Fruit fly (Drosophila melanogaster) whole organism, prepupa: ENCODE measurements around the gene CG33791.

Source experiments
- CG15336 ChIP-seq: fragments of 200-800 bp; sonication (Bioruptor generic); IDR thresholded peaks from 2 replicates; pipeline ENCODE4 v1.3.6; 2022; ENCODE audit warnings: missing biosample characterization, missing genetic modification characterization
- CG6854 ChIP-seq: fragments of 200-800 bp; sonication (Bioruptor generic); optimal IDR thresholded peaks from 2 replicates; lab custom pipeline; 2017; ENCODE audit warnings: missing biosample characterization, mild to moderate bottlenecking, missing genetic modification characterization
- CG8632 ChIP-seq: fragments of 200-800 bp; sonication (Bioruptor generic); optimal IDR thresholded peaks from 3 replicates; lab custom pipeline; 2016; ENCODE audit warnings: missing biosample characterization, missing genetic modification characterization
- Eip78C ChIP-seq: fragments of 200-800 bp; sonication (Bioruptor generic); peaks from one replicate; lab custom pipeline; 2016; ENCODE audit warnings: missing biosample characterization, missing genetic modification characterization
- Hr38 ChIP-seq: sonication (Bioruptor generic); optimal IDR thresholded peaks from 2 replicates; lab custom pipeline; 2016; ENCODE audit warnings: missing biosample characterization, missing genetic modification characterization
- OdsH ChIP-seq: fragments of 200-800 bp; sonication (Bioruptor generic); optimal IDR thresholded peaks from 3 replicates; lab custom pipeline; 2016; ENCODE audit warnings: missing biosample characterization, missing genetic modification characterization
- fkh ChIP-seq: fragments of 200-800 bp; sonication (Bioruptor generic); optimal IDR thresholded peaks from 3 replicates; lab custom pipeline; 2017; ENCODE audit warnings: missing biosample characterization, mild to moderate bottlenecking, missing genetic modification characterization, moderate library complexity

DNA sequence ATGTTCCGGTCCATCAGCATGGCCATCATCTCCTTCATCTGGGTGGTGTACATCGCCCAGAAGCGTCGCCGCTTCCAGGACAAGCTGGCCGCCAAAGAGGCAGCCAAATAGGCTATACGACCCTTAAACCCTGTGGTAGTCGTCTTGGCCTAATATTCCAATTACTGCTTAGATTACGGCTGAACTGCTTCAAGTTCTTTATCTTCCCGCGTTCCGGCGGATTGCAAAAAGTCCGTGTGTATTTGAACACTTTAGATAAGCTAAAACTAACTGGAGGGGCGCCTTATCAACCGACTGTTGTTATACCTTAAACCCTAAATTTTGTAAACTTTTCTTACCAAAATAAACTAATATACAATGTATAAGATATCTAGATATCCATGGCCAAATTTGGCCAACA lies 51.0 kb downstream of the CG33791 start:
- TF ChIP-seq OdsH (GFP tag; lab: Kevin White, UChicago) (no peak), CG6854 (GFP tag; lab: Kevin White, UChicago) (no peak), Eip78C (GFP tag; lab: Kevin White, UChicago) (no peak), CG8632 (GFP tag; lab: Kevin White, UChicago) (no peak), Hr38 (GFP tag; lab: Kevin White, UChicago) (no peak), fkh (GFP tag; lab: Kevin White, UChicago) (no peak), CG15336 (GFP tag; lab: Robert Waterston, UW) (no peak)
